Fruit fly (Drosophila melanogaster) whole organism, embryonic: Measurements from ENCODE around the gene dod.

Source experiments
- Bdp1 ChIP-seq: fragments of 200-800 bp; sonication (Bioruptor generic); optimal IDR thresholded peaks from 3 replicates; lab custom pipeline; 2016; ENCODE audit warnings: missing biosample characterization, missing genetic modification characterization
- CG10147 ChIP-seq: fragments of 200-800 bp; sonication (Bioruptor generic); optimal IDR thresholded peaks from 2 replicates; lab custom pipeline; 2019; ENCODE audit warnings: missing biosample characterization, mild to moderate bottlenecking, missing genetic modification characterization, moderate library complexity
- CG10274 ChIP-seq: fragments of 200-800 bp; sonication (Bioruptor generic); optimal IDR thresholded peaks from 3 replicates; lab custom pipeline; 2017; ENCODE audit warnings: missing biosample characterization, mild to moderate bottlenecking, missing genetic modification characterization
- CG10462 ChIP-seq: fragments of 200-800 bp; sonication (Bioruptor generic); optimal IDR thresholded peaks from 2 replicates; lab custom pipeline; 2016; ENCODE audit warnings: missing biosample characterization, missing genetic modification characterization
- CG12659 ChIP-seq: fragments of 200-800 bp; sonication (Bioruptor generic); optimal IDR thresholded peaks from 3 replicates; lab custom pipeline; 2017; ENCODE audit warnings: mild to moderate bottlenecking, missing biosample characterization, missing genetic modification reagents, missing genetic modification characterization
- CG14710 ChIP-seq: fragments of 200-800 bp; sonication (Bioruptor generic); optimal IDR thresholded peaks from 3 replicates; lab custom pipeline; 2019; ENCODE audit warnings: missing biosample characterization, mild to moderate bottlenecking, missing genetic modification characterization, moderate library complexity
- CG14860 ChIP-seq: fragments of 200-800 bp; sonication (Bioruptor generic); IDR thresholded peaks from 3 replicates; pipeline ENCODE4 v1.3.6; 2022; ENCODE audit warnings: missing biosample characterization, missing genetic modification characterization; ENCODE audit not compliant: partially characterized antibody
- CG15073 ChIP-seq: fragments of 200-800 bp; sonication (Bioruptor generic); optimal IDR thresholded peaks from 2 replicates; lab custom pipeline; 2016; ENCODE audit warnings: missing biosample characterization, missing genetic modification characterization
- CG18619 ChIP-seq: fragments of 200-800 bp; sonication (Bioruptor generic); optimal IDR thresholded peaks from 3 replicates; lab custom pipeline; 2017; ENCODE audit warnings: missing biosample characterization, mild to moderate bottlenecking, missing genetic modification characterization
- CG2129 ChIP-seq: fragments of 200-800 bp; sonication (Bioruptor generic); IDR thresholded peaks from 2 replicates; pipeline ENCODE4 v1.3.6; 2022; ENCODE audit warnings: missing biosample characterization, missing genetic modification characterization; ENCODE audit not compliant: partially characterized antibody
- CG30020 ChIP-seq: fragments of 200-800 bp; optimal IDR thresholded peaks from 2 replicates; lab custom pipeline; 2019; ENCODE audit warnings: missing biosample characterization, mild to moderate bottlenecking, missing genetic modification characterization, moderate library complexity
- CG31388 ChIP-seq: fragments of 200-800 bp; sonication (Bioruptor generic); optimal IDR thresholded peaks from 2 replicates; lab custom pipeline; 2016; ENCODE audit warnings: missing biosample characterization, missing genetic modification characterization
- CG34422 ChIP-seq: fragments of 200-800 bp; sonication (Bioruptor generic); IDR thresholded peaks from 3 replicates; pipeline ENCODE4 v1.3.6; 2022; ENCODE audit warnings: missing biosample characterization, missing genetic modification characterization
- CG3847 ChIP-seq: fragments of 200-800 bp; sonication (Bioruptor generic); IDR thresholded peaks from 2 replicates; pipeline ENCODE4 v1.3.6; 2022; ENCODE audit warnings: missing biosample characterization, missing genetic modification characterization
- CG6765 ChIP-seq: fragments of 200-800 bp; sonication (Bioruptor generic); optimal IDR thresholded peaks from 3 replicates; lab custom pipeline; 2017; ENCODE audit warnings: missing biosample characterization, mild to moderate bottlenecking, missing genetic modification characterization
- CG8281 ChIP-seq: fragments of 200-800 bp; sonication (Bioruptor generic); optimal IDR thresholded peaks from 2 replicates; lab custom pipeline; 2018; ENCODE audit warnings: missing biosample characterization, mild to moderate bottlenecking, missing genetic modification characterization, moderate library complexity
- CG8388 ChIP-seq: fragments of 200-800 bp; sonication (Bioruptor generic); optimal IDR thresholded peaks from 2 replicates; lab custom pipeline; 2019; ENCODE audit warnings: missing biosample characterization, mild to moderate bottlenecking, missing genetic modification characterization, moderate library complexity
- Chrac-16 ChIP-seq: fragments of 200-800 bp; sonication (Bioruptor generic); optimal IDR thresholded peaks from 3 replicates; lab custom pipeline; 2016; ENCODE audit warnings: missing biosample characterization, missing genetic modification characterization
- Dll ChIP-seq: fragments of 200-800 bp; sonication (Bioruptor generic); IDR thresholded peaks from 4 replicates; pipeline ENCODE4 v1.3.6; 2022; ENCODE audit warnings: missing biosample characterization, missing genetic modification characterization; ENCODE audit not compliant: partially characterized antibody
- Elba2 ChIP-seq: fragments of 200-800 bp; sonication (Bioruptor generic); optimal IDR thresholded peaks from 3 replicates; lab custom pipeline; 2016; ENCODE audit warnings: missing biosample characterization, missing genetic modification characterization
- HLH54F ChIP-seq: fragments of 200-800 bp; sonication (Bioruptor generic); optimal IDR thresholded peaks from 3 replicates; lab custom pipeline; 2016; ENCODE audit warnings: missing biosample characterization, missing genetic modification characterization
- Hmr ChIP-seq: fragments of 200-800 bp; sonication (Bioruptor generic); optimal IDR thresholded peaks from 3 replicates; lab custom pipeline; 2017; ENCODE audit warnings: mild to moderate bottlenecking, missing biosample characterization, missing genetic modification reagents, missing genetic modification characterization
- Nf-YB ChIP-seq: fragments of 200-800 bp; sonication (Bioruptor generic); optimal IDR thresholded peaks from 3 replicates; lab custom pipeline; 2019; ENCODE audit warnings: missing biosample characterization, mild to moderate bottlenecking, missing genetic modification characterization, moderate library complexity
- Opbp ChIP-seq: fragments of 200-800 bp; sonication (Bioruptor generic); IDR thresholded peaks from 3 replicates; pipeline ENCODE4 v1.3.6; 2022; ENCODE audit warnings: missing biosample characterization, missing genetic modification characterization; ENCODE audit not compliant: partially characterized antibody
- PHDP ChIP-seq: fragments of 200-800 bp; sonication (Bioruptor generic); optimal IDR thresholded peaks from 3 replicates; lab custom pipeline; 2018; ENCODE audit warnings: missing biosample characterization, mild to moderate bottlenecking, missing genetic modification characterization, moderate library complexity
- Sin3A ChIP-seq: fragments of >200 bp; optimal IDR thresholded peaks from 2 replicates; lab custom pipeline; 2018
- Xrp1 ChIP-seq: fragments of 200-800 bp; sonication (Bioruptor generic); IDR thresholded peaks from 2 replicates; pipeline ENCODE4 v1.3.6; 2022; ENCODE audit warnings: missing biosample characterization, missing genetic modification characterization
- abd-A ChIP-seq: fragments of 200-800 bp; sonication (Bioruptor generic); optimal IDR thresholded peaks from 3 replicates; lab custom pipeline; 2019; ENCODE audit warnings: missing biosample characterization, mild to moderate bottlenecking, missing genetic modification characterization, moderate library complexity
- ara ChIP-seq: fragments of 200-800 bp; sonication (Bioruptor generic); IDR thresholded peaks from 2 replicates; pipeline ENCODE4 v1.3.6; 2022; ENCODE audit warnings: missing biosample characterization, missing genetic modification characterization
- bigmax ChIP-seq: fragments of 200-800 bp; sonication (Bioruptor generic); optimal IDR thresholded peaks from 2 replicates; lab custom pipeline; 2018; ENCODE audit warnings: missing biosample characterization, mild to moderate bottlenecking, missing genetic modification characterization
- croc ChIP-seq: fragments of 200-800 bp; sonication (Bioruptor generic); conservative IDR thresholded peaks from 3 replicates; pipeline ENCODE4 v1.3.6; 2022; ENCODE audit warnings: missing biosample characterization, missing genetic modification characterization
- crp ChIP-seq, 2 experiments: fragments of 200-800 bp; sonication (Bioruptor generic); optimal IDR thresholded peaks; 2 replicates in 1 of 2; 3 replicates in 1 of 2; lab custom pipeline; 2017; ENCODE audit warnings: missing biosample characterization in 2 of 2, missing genetic modification characterization in 2 of 2, mild to moderate bottlenecking in 1 of 2, moderate library complexity in 1 of 2
- dpn ChIP-seq, 2 experiments: fragments of 200-800 bp; sonication (Bioruptor generic); optimal IDR thresholded peaks; 3 replicates each; lab custom pipeline; 2016; ENCODE audit warnings: missing biosample characterization in 2 of 2, missing genetic modification characterization in 2 of 2
- emc ChIP-seq: fragments of 200-800 bp; sonication (Bioruptor generic); optimal IDR thresholded peaks from 2 replicates; lab custom pipeline; 2016; ENCODE audit warnings: missing biosample characterization, missing genetic modification characterization
- fd96Cb ChIP-seq: fragments of 200-800 bp; sonication (Bioruptor generic); optimal IDR thresholded peaks from 2 replicates; lab custom pipeline; 2018; ENCODE audit warnings: missing biosample characterization, mild to moderate bottlenecking, missing genetic modification characterization, moderate library complexity
- fu2 ChIP-seq: fragments of 200-800 bp; sonication (Bioruptor generic); optimal IDR thresholded peaks from 2 replicates; lab custom pipeline; 2016; ENCODE audit warnings: missing biosample characterization, missing genetic modification characterization
- hb ChIP-seq: fragments of 200-800 bp; sonication (Bioruptor generic); IDR thresholded peaks from 3 replicates; pipeline ENCODE4 v1.3.6; 2022; ENCODE audit warnings: missing biosample characterization, missing genetic modification characterization; ENCODE audit not compliant: partially characterized antibody
- jing ChIP-seq: fragments of 200-800 bp; sonication (Bioruptor generic); optimal IDR thresholded peaks from 2 replicates; lab custom pipeline; 2018; ENCODE audit warnings: missing biosample characterization, mild to moderate bottlenecking, missing genetic modification characterization
- jumu ChIP-seq: fragments of 200-800 bp; sonication (Bioruptor generic); optimal IDR thresholded peaks from 3 replicates; lab custom pipeline; 2016; ENCODE audit warnings: missing biosample characterization, missing genetic modification characterization
- ken ChIP-seq: fragments of 200-800 bp; sonication (Bioruptor generic); IDR thresholded peaks from 3 replicates; pipeline ENCODE4 v1.3.6; 2022; ENCODE audit warnings: missing biosample characterization, missing genetic modification characterization
- nerfin-2 ChIP-seq: fragments of 200-800 bp; sonication (Bioruptor generic); IDR thresholded peaks from 2 replicates; pipeline ENCODE4 v1.3.6; 2022; ENCODE audit warnings: missing biosample characterization, missing genetic modification characterization; ENCODE audit not compliant: partially characterized antibody
- nom ChIP-seq: fragments of 200-800 bp; sonication (Bioruptor generic); optimal IDR thresholded peaks from 2 replicates; lab custom pipeline; 2017; ENCODE audit warnings: missing biosample characterization, missing genetic modification characterization, mild to moderate bottlenecking, moderate library complexity, missing genetic modification reagents
- p53 ChIP-seq: fragments of 200-800 bp; sonication (Bioruptor generic); optimal IDR thresholded peaks from 2 replicates; lab custom pipeline; 2016; ENCODE audit warnings: missing biosample characterization, missing genetic modification characterization
- pan ChIP-seq, 4 experiments: fragments of >200 bp in 3 of 4; fragments of 200-800 bp in 1 of 4; sonication (Bioruptor generic) in 1 of 4; optimal IDR thresholded peaks in 3 of 4; IDR thresholded peaks in 1 of 4; 2 replicates each; pipeline versions ENCODE4 v1.3.6 to Lab custom; 2017 to 2022; ENCODE audit warnings: missing biosample characterization in 2 of 4, missing genetic modification characterization in 2 of 4, mixed read lengths in 1 of 4
- scrt ChIP-seq: fragments of 200-800 bp; sonication (Bioruptor generic); optimal IDR thresholded peaks from 2 replicates; lab custom pipeline; 2018; ENCODE audit warnings: missing biosample characterization, mild to moderate bottlenecking, missing genetic modification characterization, moderate library complexity
- sisA ChIP-seq: fragments of 200-800 bp; sonication (Bioruptor generic); IDR thresholded peaks from 2 replicates; pipeline ENCODE4 v1.3.6; 2022; ENCODE audit warnings: missing biosample characterization, missing genetic modification characterization
- stwl ChIP-seq: fragments of 200-800 bp; sonication (Bioruptor generic); optimal IDR thresholded peaks from 3 replicates; lab custom pipeline; 2018; ENCODE audit warnings: missing biosample characterization, mild to moderate bottlenecking, missing genetic modification characterization, moderate library complexity
- sug ChIP-seq: fragments of 200-800 bp; optimal IDR thresholded peaks from 2 replicates; lab custom pipeline; 2019; ENCODE audit warnings: missing biosample characterization, mild to moderate bottlenecking, missing genetic modification characterization, moderate library complexity

dod gene

dm6 chrX:21345036-21345500, at the start of gene dod (continued):
- TF ChIP-seq dpn (GFP tag; optimal IDR thresholded peaks at IDR 0.05; lab: Kevin White, UChicago) = peak; percentile 44 to 52
- TF ChIP-seq bigmax (GFP tag; lab: Kevin White, UChicago) = peak; percentile 55
- peak; percentile 65 for TF ChIP-seq PHDP (tag; lab: Kevin White, UChicago)
- peak; percentile 7 for TF ChIP-seq CG30020 (tag; lab: Kevin White, UChicago)
- no peak for TF ChIP-seq CG15073 (GFP tag; lab: Kevin White, UChicago)
- TF ChIP-seq croc (GFP tag; lab: Robert Waterston, UW) = no peak; the same call in 2 of the 3 replicates
- TF ChIP-seq CG10147 = peak; percentile 16
- peak; percentile 39; the same call in 1 of the 2 replicates for TF ChIP-seq ara (GFP tag; lab: Robert Waterston, UW)
- peak; percentile 44 for TF ChIP-seq Bdp1 (GFP tag; lab: Kevin White, UChicago)
- TF ChIP-seq CG18619 (GFP tag; lab: Kevin White, UChicago) = peak; percentile 29
- TF ChIP-seq stwl (tag; lab: Kevin White, UChicago) = peak; percentile 70
- TF ChIP-seq jing (GFP tag; lab: Kevin White, UChicago) = no peak
- TF ChIP-seq CG3847 (GFP tag; lab: Robert Waterston, UW) = peak; percentile 72
- TF ChIP-seq scrt (GFP tag; lab: Kevin White, UChicago) = no peak
- TF ChIP-seq Chrac-16 = peak; percentile 55
- peak; percentile 81 for TF ChIP-seq Opbp
- peak; percentile 69 for TF ChIP-seq Dll (GFP tag; lab: Robert Waterston, UW)
- TF ChIP-seq CG8388 (GFP tag; lab: Kevin White, UChicago) = peak; percentile 20
- TF ChIP-seq fu2 (GFP tag; lab: Kevin White, UChicago) = peak; percentile 43
- TF ChIP-seq HLH54F (GFP tag; lab: Kevin White, UChicago) = peak; percentile 35
- TF ChIP-seq crp (GFP tag; optimal IDR thresholded peaks at IDR 0.05; lab: Kevin White, UChicago) = peak in 1 of 2 experiments; percentile 26
- TF ChIP-seq p53 (GFP tag; lab: Kevin White, UChicago) = no peak
- TF ChIP-seq CG8281 (tag; lab: Kevin White, UChicago) = no peak
- no peak for TF ChIP-seq CG10462 (GFP tag; lab: Kevin White, UChicago)
- TF ChIP-seq abd-A (tag; lab: Kevin White, UChicago) = no peak
- peak; percentile 79 for TF ChIP-seq CG14710 (tag; lab: Kevin White, UChicago)
- no peak for TF ChIP-seq pan (optimal IDR thresholded peaks at IDR 0.05; lab: Kevin White, UChicago)
- peak in 1 of 2 experiments; percentile 54 for TF ChIP-seq pan (GFP tag; optimal IDR thresholded peaks at IDR 0.05 in 1 of 2, IDR thresholded peaks at IDR 0.05 in 1 of 2)
- peak; percentile 26 for TF ChIP-seq nom (GFP tag; lab: Kevin White, UChicago)
- peak; percentile 68 for TF ChIP-seq Sin3A
- no peak for TF ChIP-seq CG31388 (GFP tag; lab: Kevin White, UChicago)
- peak; percentile 70 for TF ChIP-seq nerfin-2 (GFP tag; lab: Robert Waterston, UW)
- TF ChIP-seq CG10274 (GFP tag; lab: Kevin White, UChicago) = no peak
- no peak for TF ChIP-seq Hmr (GFP tag; lab: Kevin White, UChicago)
- no peak for TF ChIP-seq emc (GFP tag; lab: Kevin White, UChicago)
- TF ChIP-seq Xrp1 (GFP tag; lab: Robert Waterston, UW) = peak; percentile 44
- peak; percentile 30; the same call in 1 of the 2 replicates for TF ChIP-seq sisA
- TF ChIP-seq fd96Cb (tag; lab: Kevin White, UChicago) = no peak
- peak; percentile 70 for TF ChIP-seq CG34422 (GFP tag; lab: Robert Waterston, UW)
- TF ChIP-seq jumu (GFP tag; lab: Kevin White, UChicago) = peak; percentile 46
- peak; percentile 62; the same call in 2 of the 3 replicates for TF ChIP-seq CG14860 (GFP tag; lab: Robert Waterston, UW)
- TF ChIP-seq Nf-YB (GFP tag; lab: Kevin White, UChicago) = peak; percentile 37
- TF ChIP-seq CG6765 (GFP tag; lab: Kevin White, UChicago) = peak; percentile 17
- TF ChIP-seq CG2129 (GFP tag; lab: Robert Waterston, UW) = peak; percentile 53; the same call in 1 of the 2 replicates
- no peak for TF ChIP-seq Elba2 (GFP tag; lab: Kevin White, UChicago)
- TF ChIP-seq CG12659 (GFP tag; lab: Kevin White, UChicago) = peak; percentile 83
- TF ChIP-seq hb (GFP tag; lab: Robert Waterston, UW) = peak; percentile 68
- TF ChIP-seq sug = peak; percentile 53
- peak; percentile 47; the same call in 1 of the 3 replicates for TF ChIP-seq ken
